Worm (Caenorhabditis elegans) whole organism, L2 larva: ENCODE data around the gene clec-263.

Source experiments
- egl-27 ChIP-seq: sonication (generic microtip); optimal IDR thresholded peaks from 3 replicates; lab custom pipeline; 2017; ENCODE audit warnings: missing biosample characterization, missing genetic modification reagents, missing genetic modification characterization
- nhr-25 ChIP-seq: fragments of 150-350 bp; sonication (generic microtip); optimal IDR thresholded peaks from 3 replicates; lab custom pipeline; 2014; ENCODE audit warnings: missing biosample characterization, missing genetic modification characterization
- nhr-6 ChIP-seq: fragments of 150-350 bp; optimal IDR thresholded peaks from 2 replicates; lab custom pipeline; 2014; ENCODE audit warnings: missing biosample characterization, missing genetic modification characterization

ce11 chrV:20545742-20546141, 28.7 kb upstream of the clec-263 start:
- TF ChIP-seq nhr-25 (tag; lab: Kevin White, UChicago): no peak
- TF ChIP-seq egl-27 (tag; lab: Kevin White, UChicago): no peak
- no peak for TF ChIP-seq nhr-6
